Fruit fly (Drosophila melanogaster): ENCODE results near the gene Nepl18.

The Nepl18 gene

dm6 chr3R:28888561-28889426 is 13.4 kb downstream of the Nepl18 start:
- TF ChIP-seq ttk (optimal IDR thresholded peaks at IDR 0.05) = no peak
- TF ChIP-seq h (optimal IDR thresholded peaks at IDR 0.05) = no peak
- no peak for TF ChIP-seq insv (optimal IDR thresholded peaks at IDR 0.05)
- TF ChIP-seq Sin3A (optimal IDR thresholded peaks at IDR 0.05) = no peak

dm6 chr3R:28889427-28889736 is 14.0 kb downstream of the Nepl18 start:
- no peak for TF ChIP-seq psq (optimal IDR thresholded peaks at IDR 0.05)
- TF ChIP-seq h (optimal IDR thresholded peaks at IDR 0.05) = no peak
- no peak for TF ChIP-seq insv (optimal IDR thresholded peaks at IDR 0.05)
- no peak for TF ChIP-seq ttk (optimal IDR thresholded peaks at IDR 0.05)
- no peak for TF ChIP-seq Myc (optimal IDR thresholded peaks at IDR 0.05)
- TF ChIP-seq Sin3A (optimal IDR thresholded peaks at IDR 0.05) = no peak

- TF ChIP-seq insv (optimal IDR thresholded peaks at IDR 0.05) (no peak), Sin3A (optimal IDR thresholded peaks at IDR 0.05) (no peak), h (optimal IDR thresholded peaks at IDR 0.05) (no peak), psq (optimal IDR thresholded peaks at IDR 0.05) (no peak), ttk (optimal IDR thresholded peaks at IDR 0.05) (no peak)
Observed at dm6 chr3R:28891513-28892097, 16.2 kb downstream of the Nepl18 start.

DNA sequence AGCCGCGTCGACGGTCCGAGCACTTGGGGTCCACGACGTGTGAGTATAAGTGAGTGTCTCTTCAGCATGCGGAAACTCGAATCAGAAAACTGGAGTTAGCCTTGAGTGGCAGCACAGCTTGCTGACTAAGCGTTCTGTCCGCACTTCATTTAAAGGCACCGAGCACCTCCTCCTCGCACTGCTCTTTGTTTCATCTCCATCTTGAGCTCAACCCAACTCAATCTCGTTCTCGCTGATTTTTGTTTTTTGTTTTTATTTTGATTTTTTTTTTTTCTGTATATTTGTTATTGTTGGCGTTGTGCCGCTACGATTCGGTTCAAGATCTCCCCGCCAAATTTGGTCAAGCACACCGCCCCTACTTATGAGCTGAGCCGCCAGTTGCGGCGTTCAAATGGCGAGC is 19.6 kb downstream of the Nepl18 start:
- TF ChIP-seq Sin3A (optimal IDR thresholded peaks at IDR 0.05) = no peak
- no peak for TF ChIP-seq h (optimal IDR thresholded peaks at IDR 0.05)
- no peak for TF ChIP-seq psq (optimal IDR thresholded peaks at IDR 0.05)
- TF ChIP-seq Myc (optimal IDR thresholded peaks at IDR 0.05) = no peak
- TF ChIP-seq insv (optimal IDR thresholded peaks at IDR 0.05) = no peak
- TF ChIP-seq ttk (optimal IDR thresholded peaks at IDR 0.05) = no peak

- no peak for TF ChIP-seq Myc (optimal IDR thresholded peaks at IDR 0.05)
- TF ChIP-seq insv (optimal IDR thresholded peaks at IDR 0.05) = no peak
- TF ChIP-seq Sin3A (optimal IDR thresholded peaks at IDR 0.05) = no peak
- no peak for TF ChIP-seq h (optimal IDR thresholded peaks at IDR 0.05)
- no peak for TF ChIP-seq psq (optimal IDR thresholded peaks at IDR 0.05)
- TF ChIP-seq ttk (optimal IDR thresholded peaks at IDR 0.05) = no peak
Observed at dm6 chr3R:28897891-28898290, 22.5 kb downstream of the Nepl18 start.

DNA sequence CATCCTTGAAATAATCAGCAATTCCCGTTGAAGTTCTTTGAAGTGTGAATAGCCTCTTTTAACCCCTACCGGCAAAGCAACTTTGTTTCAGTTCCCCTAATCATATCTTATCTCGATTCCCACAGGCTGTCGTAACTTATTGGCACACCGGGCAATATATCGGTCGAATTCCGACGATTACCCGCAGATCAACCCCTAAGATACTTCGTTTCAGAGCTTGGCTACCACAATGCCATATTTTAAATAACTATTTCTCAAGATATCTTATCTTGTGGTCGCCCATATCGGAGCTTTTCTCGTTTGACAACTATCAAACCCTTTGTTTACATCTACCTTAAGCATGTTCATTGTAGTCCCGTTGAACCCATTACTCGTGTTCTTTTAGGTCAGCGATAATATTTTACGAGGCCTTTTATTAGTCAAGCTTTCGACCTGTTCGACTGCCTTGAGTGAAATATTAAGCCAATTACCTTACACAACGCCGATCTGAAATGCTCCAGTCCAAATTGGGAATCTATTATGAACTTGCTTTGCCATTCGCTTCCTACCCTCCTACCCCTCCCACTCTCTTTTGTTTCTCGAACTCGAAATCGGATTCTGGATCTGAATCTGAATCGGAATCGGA is 23.6 kb downstream of the Nepl18 start:
- TF ChIP-seq insv (optimal IDR thresholded peaks at IDR 0.05) (no peak), Sin3A (optimal IDR thresholded peaks at IDR 0.05) (no peak), h (optimal IDR thresholded peaks at IDR 0.05) (no peak)

- TF ChIP-seq insv (optimal IDR thresholded peaks at IDR 0.05) (no peak), Myc (optimal IDR thresholded peaks at IDR 0.05) (no peak), psq (optimal IDR thresholded peaks at IDR 0.05) (no peak), ttk (optimal IDR thresholded peaks at IDR 0.05) (no peak), Sin3A (optimal IDR thresholded peaks at IDR 0.05) (no peak), h (optimal IDR thresholded peaks at IDR 0.05) (no peak)
Observed at dm6 chr3R:28901468-28902163, 26.2 kb downstream of the Nepl18 start.

DNA sequence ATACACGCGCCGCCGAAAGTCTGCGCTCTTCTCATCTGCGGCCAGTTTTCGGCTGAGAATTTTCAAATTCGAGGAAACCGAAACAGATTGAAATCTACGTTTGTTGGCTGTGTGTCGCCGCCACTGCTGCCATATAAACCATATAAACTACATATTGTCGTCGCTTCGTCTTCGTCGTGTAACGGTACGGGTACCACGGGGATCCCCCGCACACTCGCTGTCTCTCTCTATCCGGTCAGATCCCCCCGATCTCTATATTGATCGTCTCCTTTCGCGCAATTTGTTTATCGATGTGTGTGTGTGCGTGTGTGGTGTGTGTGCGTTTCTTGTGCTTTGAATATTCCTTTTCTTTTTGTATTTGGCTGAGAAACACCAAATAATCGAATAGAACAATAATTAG is 28.0 kb downstream of the Nepl18 start:
- TF ChIP-seq Sin3A (optimal IDR thresholded peaks at IDR 0.05) = no peak
- no peak for TF ChIP-seq Myc (optimal IDR thresholded peaks at IDR 0.05)
- no peak for TF ChIP-seq ttk (optimal IDR thresholded peaks at IDR 0.05)
- no peak for TF ChIP-seq insv (optimal IDR thresholded peaks at IDR 0.05)
- no peak for TF ChIP-seq h (optimal IDR thresholded peaks at IDR 0.05)

- TF ChIP-seq insv (optimal IDR thresholded peaks at IDR 0.05) = no peak
- TF ChIP-seq h (optimal IDR thresholded peaks at IDR 0.05) = no peak
- no peak for TF ChIP-seq Sin3A (optimal IDR thresholded peaks at IDR 0.05)
- TF ChIP-seq ttk (optimal IDR thresholded peaks at IDR 0.05) = no peak
- TF ChIP-seq psq (optimal IDR thresholded peaks at IDR 0.05) = no peak
- no peak for TF ChIP-seq Myc (optimal IDR thresholded peaks at IDR 0.05)
Observed at dm6 chr3R:28904174-28904573, 28.8 kb downstream of the Nepl18 start.

DNA sequence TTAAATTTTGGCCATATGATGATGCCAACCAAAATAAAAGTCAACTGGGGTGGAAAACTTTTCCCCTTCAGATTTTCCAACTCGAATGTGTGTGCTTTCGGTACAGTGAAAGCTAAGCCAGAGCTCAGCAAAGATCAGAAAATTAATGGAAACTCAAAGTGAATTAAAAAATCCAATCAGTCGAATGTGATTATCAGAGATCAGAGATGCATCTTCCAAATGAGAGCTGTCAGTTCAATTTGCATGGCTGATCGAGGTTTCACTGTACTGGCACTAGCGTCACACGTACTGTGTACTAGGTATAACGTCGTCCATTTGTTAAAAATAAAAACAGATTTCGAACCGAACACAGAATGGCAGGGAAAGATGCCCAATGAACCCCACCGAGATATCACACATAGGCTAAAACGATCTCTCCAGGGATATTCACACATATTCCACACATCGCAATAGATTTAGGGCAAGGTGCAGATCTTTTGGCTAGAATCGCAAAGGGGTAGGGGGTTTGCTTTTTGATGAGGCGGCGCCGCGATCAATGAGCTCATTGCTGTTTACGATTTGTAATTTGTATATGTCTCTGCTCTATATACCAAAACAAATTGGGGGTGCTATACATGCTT is 29.5 kb downstream of the Nepl18 start:
- no peak for TF ChIP-seq ttk (optimal IDR thresholded peaks at IDR 0.05)

dm6 chr3R:28911758-28912157 is 36.3 kb downstream of the Nepl18 start:
- TF ChIP-seq insv (optimal IDR thresholded peaks at IDR 0.05) (no peak), Sin3A (optimal IDR thresholded peaks at IDR 0.05) (no peak), ttk (optimal IDR thresholded peaks at IDR 0.05) (no peak), psq (optimal IDR thresholded peaks at IDR 0.05) (no peak), h (optimal IDR thresholded peaks at IDR 0.05) (no peak), Myc (optimal IDR thresholded peaks at IDR 0.05) (no peak)

dm6 chr3R:28913039-28913438 is 37.6 kb downstream of the Nepl18 start:
- no peak for TF ChIP-seq insv (optimal IDR thresholded peaks at IDR 0.05)
- TF ChIP-seq Sin3A (optimal IDR thresholded peaks at IDR 0.05) = no peak
- no peak for TF ChIP-seq h (optimal IDR thresholded peaks at IDR 0.05)
- TF ChIP-seq psq (optimal IDR thresholded peaks at IDR 0.05) = no peak
- no peak for TF ChIP-seq ttk (optimal IDR thresholded peaks at IDR 0.05)
- TF ChIP-seq Myc (optimal IDR thresholded peaks at IDR 0.05) = no peak
